Worm (Caenorhabditis elegans) whole organism, L2 larva: Measurements from ENCODE around the gene ZK418.11.

Experiments
- aly-2 ChIP-seq: fragments of 150-350 bp; optimal IDR thresholded peaks from 2 replicates; lab custom pipeline; 2014; ENCODE audit warnings: missing biosample characterization, missing genetic modification characterization
- ama-1 ChIP-seq: fragments of 150-350 bp; optimal IDR thresholded peaks from 2 replicates; lab custom pipeline; 2018; ENCODE audit warnings: inconsistent platforms
- fos-1 ChIP-seq: fragments of 150-350 bp; optimal IDR thresholded peaks from 2 replicates; lab custom pipeline; 2014; ENCODE audit warnings: missing biosample characterization, missing genetic modification characterization
- mab-5 ChIP-seq: fragments of 150-350 bp; optimal IDR thresholded peaks from 2 replicates; lab custom pipeline; 2014; ENCODE audit warnings: missing biosample characterization, missing genetic modification characterization
- mdl-1 ChIP-seq, 2 experiments: fragments of 150-350 bp in 1 of 2; sonication (generic microtip) in 1 of 2; optimal IDR thresholded peaks; 2 replicates each; lab custom pipeline; 2017; ENCODE audit warnings: missing biosample characterization in 2 of 2, missing genetic modification characterization in 2 of 2
- nhr-11 ChIP-seq: fragments of 150-350 bp; optimal IDR thresholded peaks from 2 replicates; lab custom pipeline; 2014; ENCODE audit warnings: missing biosample characterization, missing genetic modification characterization
- nhr-12 ChIP-seq: fragments of 150-350 bp; optimal IDR thresholded peaks from 2 replicates; lab custom pipeline; 2014; ENCODE audit warnings: missing biosample characterization, missing genetic modification characterization
- nhr-129 ChIP-seq: fragments of 150-350 bp; optimal IDR thresholded peaks from 2 replicates; lab custom pipeline; 2014; ENCODE audit warnings: missing biosample characterization, missing genetic modification characterization
- snpc-4 ChIP-seq: fragments of 150-350 bp; optimal IDR thresholded peaks from 2 replicates; lab custom pipeline; 2014; ENCODE audit warnings: missing biosample characterization, missing genetic modification characterization
- ztf-4 ChIP-seq: fragments of 150-350 bp; optimal IDR thresholded peaks from 2 replicates; lab custom pipeline; 2014; ENCODE audit warnings: missing biosample characterization, missing genetic modification characterization

- no peak for TF ChIP-seq mab-5 (tag; lab: Kevin White, UChicago)
- no peak for TF ChIP-seq aly-2
- TF ChIP-seq nhr-11 (tag; lab: Kevin White, UChicago) = no peak
- TF ChIP-seq ama-1 (lab: Kevin White, UChicago) = no peak
- no peak for TF ChIP-seq mdl-1 (tag; optimal IDR thresholded peaks at IDR 0.05; lab: Kevin White, UChicago)
- no peak for TF ChIP-seq fos-1
- TF ChIP-seq snpc-4 (tag; lab: Kevin White, UChicago) = no peak
- no peak for TF ChIP-seq nhr-129 (tag; lab: Kevin White, UChicago)
- TF ChIP-seq nhr-12 (tag; lab: Kevin White, UChicago) = no peak
- TF ChIP-seq ztf-4 (tag; lab: Kevin White, UChicago) = no peak
Measured at ce11 chrIII:7080689-7081088, 19.4 kb upstream of the ZK418.11 start, which contains the start of gene ZK418.7.
